Fruit fly (Drosophila melanogaster) whole organism, embryonic: Measurements from ENCODE around the gene Tnpo-SR.

Experiments
- Antp ChIP-seq: fragments of 200-800 bp; sonication (Bioruptor generic); optimal IDR thresholded peaks from 3 replicates; lab custom pipeline; 2016; ENCODE audit warnings: missing biosample characterization, missing genetic modification characterization
- Blimp-1 ChIP-seq: fragments of 200-800 bp; sonication (Bioruptor generic); optimal IDR thresholded peaks from 3 replicates; lab custom pipeline; 2018; ENCODE audit warnings: missing biosample characterization, missing genetic modification characterization, mild to moderate bottlenecking, moderate library complexity, missing genetic modification reagents
- CG11695 ChIP-seq: fragments of 200-800 bp; sonication (Bioruptor generic); IDR thresholded peaks from 3 replicates; pipeline ENCODE4 v1.3.6; 2022; ENCODE audit warnings: missing biosample characterization, missing genetic modification characterization
- CG12299 ChIP-seq: fragments of 200-800 bp; sonication (Bioruptor generic); optimal IDR thresholded peaks from 2 replicates; lab custom pipeline; 2018; ENCODE audit warnings: missing biosample characterization, mild to moderate bottlenecking, missing genetic modification characterization
- CG14965 ChIP-seq: fragments of 200-800 bp; sonication (Bioruptor generic); optimal IDR thresholded peaks from 2 replicates; lab custom pipeline; 2016; ENCODE audit warnings: missing biosample characterization, missing genetic modification characterization, borderline replicate concordance
- CG1602 ChIP-seq: fragments of 200-800 bp; sonication (Bioruptor generic); optimal IDR thresholded peaks from 3 replicates; lab custom pipeline; 2016; ENCODE audit warnings: missing biosample characterization, missing genetic modification characterization
- CG1603 ChIP-seq: fragments of 200-800 bp; sonication (Bioruptor generic); optimal IDR thresholded peaks from 2 replicates; lab custom pipeline; 2019; ENCODE audit warnings: missing biosample characterization, mild to moderate bottlenecking, missing genetic modification characterization, moderate library complexity
- CG16815 ChIP-seq: fragments of 200-800 bp; sonication (Bioruptor generic); optimal IDR thresholded peaks from 3 replicates; lab custom pipeline; 2017; ENCODE audit warnings: missing biosample characterization, mild to moderate bottlenecking, missing genetic modification characterization
- CG17361 ChIP-seq: fragments of 200-800 bp; sonication (Bioruptor generic); IDR thresholded peaks from 3 replicates; pipeline ENCODE4 v1.3.6; 2022; ENCODE audit warnings: missing biosample characterization, missing genetic modification characterization
- CG2889 ChIP-seq: fragments of 200-800 bp; sonication (Bioruptor generic); IDR thresholded peaks from 3 replicates; pipeline ENCODE4 v1.3.6; 2022; ENCODE audit warnings: missing biosample characterization, missing genetic modification characterization
- CG3163 ChIP-seq: fragments of 200-800 bp; sonication (Bioruptor generic); optimal IDR thresholded peaks from 3 replicates; lab custom pipeline; 2016; ENCODE audit warnings: missing biosample characterization, missing genetic modification characterization
- CG32767 ChIP-seq: fragments of 200-800 bp; sonication (Bioruptor generic); IDR thresholded peaks from 2 replicates; pipeline ENCODE4 v1.3.6; 2022; ENCODE audit warnings: missing biosample characterization, missing genetic modification characterization
- CG32772 ChIP-seq: fragments of 200-800 bp; sonication (Bioruptor generic); IDR thresholded peaks from 2 replicates; pipeline ENCODE4 v1.3.6; 2022; ENCODE audit warnings: missing biosample characterization, missing genetic modification characterization
- CG33557 ChIP-seq: fragments of 200-800 bp; sonication (Bioruptor generic); optimal IDR thresholded peaks from 2 replicates; lab custom pipeline; 2019; ENCODE audit warnings: missing biosample characterization, mild to moderate bottlenecking, missing genetic modification characterization, moderate library complexity
- CG3847 ChIP-seq: fragments of 200-800 bp; sonication (Bioruptor generic); IDR thresholded peaks from 2 replicates; pipeline ENCODE4 v1.3.6; 2022; ENCODE audit warnings: missing biosample characterization, missing genetic modification characterization
- CG4404 ChIP-seq: fragments of 200-800 bp; sonication (Bioruptor generic); IDR thresholded peaks from 2 replicates; pipeline ENCODE4 v1.3.6; 2022; ENCODE audit warnings: missing biosample characterization, missing genetic modification characterization
- CG5953 ChIP-seq: fragments of 200-800 bp; sonication (Bioruptor generic); IDR thresholded peaks from 2 replicates; pipeline ENCODE4 v1.3.6; 2022; ENCODE audit warnings: missing biosample characterization, missing genetic modification characterization
- CG7372 ChIP-seq: fragments of 200-800 bp; sonication (Bioruptor generic); IDR thresholded peaks from 2 replicates; pipeline ENCODE4 v1.3.6; 2022; ENCODE audit warnings: missing biosample characterization, missing genetic modification characterization
- CG7987 ChIP-seq: fragments of 200-800 bp; sonication (Bioruptor generic); optimal IDR thresholded peaks from 2 replicates; lab custom pipeline; 2018; ENCODE audit warnings: missing biosample characterization, mild to moderate bottlenecking, missing genetic modification characterization, moderate library complexity
- CG8281 ChIP-seq: fragments of 200-800 bp; sonication (Bioruptor generic); optimal IDR thresholded peaks from 2 replicates; lab custom pipeline; 2018; ENCODE audit warnings: missing biosample characterization, mild to moderate bottlenecking, missing genetic modification characterization, moderate library complexity
- Camta ChIP-seq: fragments of 200-800 bp; sonication (Bioruptor generic); optimal IDR thresholded peaks from 2 replicates; lab custom pipeline; 2016; ENCODE audit warnings: missing biosample characterization, missing genetic modification characterization
- CkIIα-i1 ChIP-seq: fragments of 200-800 bp; sonication (Bioruptor generic); IDR thresholded peaks from 2 replicates; pipeline ENCODE4 v1.3.6; 2022; ENCODE audit warnings: missing biosample characterization, missing genetic modification characterization
- Dfd ChIP-seq, 2 experiments: fragments of >200 bp; optimal IDR thresholded peaks; 2 replicates each; lab custom pipeline; 2017; ENCODE audit warnings: missing biosample characterization in 2 of 2, missing genetic modification characterization in 2 of 2
- Hr78 ChIP-seq, 2 experiments: fragments of 200-800 bp in 1 of 2; fragments of >200 bp in 1 of 2; sonication (Bioruptor generic) in 1 of 2; optimal IDR thresholded peaks; 2 replicates each; lab custom pipeline; 2017 to 2019; ENCODE audit warnings: missing biosample characterization in 2 of 2, missing genetic modification characterization in 2 of 2, mild to moderate bottlenecking in 1 of 2, moderate library complexity in 1 of 2
- MTF-1 ChIP-seq: fragments of 200-800 bp; sonication (Bioruptor generic); optimal IDR thresholded peaks from 2 replicates; lab custom pipeline; 2018; ENCODE audit warnings: missing biosample characterization, mild to moderate bottlenecking, missing genetic modification characterization, borderline replicate concordance
- NFAT ChIP-seq: fragments of 200-800 bp; sonication (Bioruptor generic); IDR thresholded peaks from 2 replicates; pipeline ENCODE4 v1.3.6; 2022; ENCODE audit warnings: missing biosample characterization, missing genetic modification characterization
- Nf-YB ChIP-seq: fragments of 200-800 bp; sonication (Bioruptor generic); optimal IDR thresholded peaks from 3 replicates; lab custom pipeline; 2019; ENCODE audit warnings: missing biosample characterization, mild to moderate bottlenecking, missing genetic modification characterization, moderate library complexity
- Nf-YC ChIP-seq: fragments of 200-800 bp; optimal IDR thresholded peaks from 3 replicates; lab custom pipeline; 2019; ENCODE audit warnings: missing biosample characterization, mild to moderate bottlenecking, missing genetic modification characterization, moderate library complexity
- Optix ChIP-seq: fragments of 200-800 bp; sonication (Bioruptor generic); IDR thresholded peaks from 3 replicates; pipeline ENCODE4 v1.3.6; 2022; ENCODE audit warnings: missing biosample characterization, missing genetic modification characterization
- Rx ChIP-seq: fragments of 200-800 bp; sonication (Bioruptor generic); IDR thresholded peaks from 2 replicates; pipeline ENCODE4 v1.3.6; 2022; ENCODE audit warnings: missing biosample characterization, missing genetic modification characterization
- Spps ChIP-seq: fragments of 200-800 bp; sonication (Bioruptor generic); optimal IDR thresholded peaks from 2 replicates; lab custom pipeline; 2018; ENCODE audit warnings: missing biosample characterization, mild to moderate bottlenecking, missing genetic modification characterization
- Taf1 ChIP-seq: fragments of 200-800 bp; sonication (Bioruptor generic); IDR thresholded peaks from 2 replicates; pipeline ENCODE4 v1.3.6; 2022; ENCODE audit warnings: missing biosample characterization, missing genetic modification characterization
- Usf ChIP-seq: fragments of 200-800 bp; sonication (Bioruptor generic); optimal IDR thresholded peaks from 2 replicates; lab custom pipeline; 2017; ENCODE audit warnings: missing genotype, missing biosample characterization, missing genetic modification characterization
- cad ChIP-seq: fragments of >200 bp; optimal IDR thresholded peaks from 2 replicates; lab custom pipeline; 2017; ENCODE audit warnings: missing biosample characterization, missing genetic modification characterization
- da ChIP-seq: fragments of 200-800 bp; sonication (Bioruptor generic); optimal IDR thresholded peaks from 2 replicates; lab custom pipeline; 2016; ENCODE audit warnings: missing biosample characterization, missing genetic modification characterization
- danr ChIP-seq: fragments of 200-800 bp; sonication (Bioruptor generic); IDR thresholded peaks from 2 replicates; pipeline ENCODE4 v1.3.6; 2022; ENCODE audit warnings: missing biosample characterization, missing genetic modification characterization
- exex ChIP-seq: fragments of 200-800 bp; sonication (Bioruptor generic); optimal IDR thresholded peaks from 4 replicates; lab custom pipeline; 2018; ENCODE audit warnings: missing biosample characterization, mild to moderate bottlenecking, missing genetic modification characterization, moderate library complexity
- fru ChIP-seq: fragments of >200 bp; optimal IDR thresholded peaks from 2 replicates; lab custom pipeline; 2017
- grn ChIP-seq: fragments of 200-800 bp; sonication (Bioruptor generic); optimal IDR thresholded peaks from 3 replicates; lab custom pipeline; 2017; ENCODE audit warnings: missing biosample characterization, missing genetic modification characterization
- gsb ChIP-seq: fragments of 200-800 bp; sonication (Bioruptor generic); IDR thresholded peaks from 2 replicates; pipeline ENCODE4 v1.3.6; 2022; ENCODE audit warnings: missing biosample characterization, missing genetic modification characterization
- ind ChIP-seq: fragments of 200-800 bp; sonication (Bioruptor generic); optimal IDR thresholded peaks from 3 replicates; lab custom pipeline; 2016; ENCODE audit warnings: missing biosample characterization, missing genetic modification characterization
- klu ChIP-seq: fragments of 200-800 bp; sonication (Bioruptor generic); IDR thresholded peaks from 2 replicates; pipeline ENCODE4 v1.3.6; 2022; ENCODE audit warnings: missing biosample characterization, missing genetic modification characterization
- mirr ChIP-seq: fragments of 200-800 bp; sonication (Bioruptor generic); optimal IDR thresholded peaks from 3 replicates; lab custom pipeline; 2018; ENCODE audit warnings: missing biosample characterization, mild to moderate bottlenecking, missing genetic modification characterization
- mld ChIP-seq: fragments of 200-800 bp; sonication (Bioruptor generic); IDR thresholded peaks from 3 replicates; pipeline ENCODE4 v1.3.6; 2022; ENCODE audit warnings: missing biosample characterization, missing genetic modification characterization; ENCODE audit not compliant: partially characterized antibody
- odd ChIP-seq: fragments of 200-800 bp; sonication (Bioruptor generic); optimal IDR thresholded peaks from 2 replicates; lab custom pipeline; 2017; ENCODE audit warnings: missing biosample characterization, mild to moderate bottlenecking, missing genetic modification characterization
- pho ChIP-seq: fragments of 200-800 bp; sonication (Bioruptor generic); optimal IDR thresholded peaks from 2 replicates; lab custom pipeline; 2016; ENCODE audit warnings: missing biosample characterization, missing genetic modification characterization
- scrt ChIP-seq: fragments of 200-800 bp; sonication (Bioruptor generic); optimal IDR thresholded peaks from 2 replicates; lab custom pipeline; 2018; ENCODE audit warnings: missing biosample characterization, mild to moderate bottlenecking, missing genetic modification characterization, moderate library complexity
- sna ChIP-seq: fragments of 200-800 bp; sonication (Bioruptor generic); IDR thresholded peaks from 2 replicates; pipeline ENCODE4 v1.3.6; 2022; ENCODE audit warnings: missing biosample characterization, missing genetic modification characterization; ENCODE audit not compliant: partially characterized antibody
- twi ChIP-seq: fragments of 200-800 bp; optimal IDR thresholded peaks from 2 replicates; lab custom pipeline; 2019; ENCODE audit warnings: missing biosample characterization, mild to moderate bottlenecking, missing genetic modification characterization, moderate library complexity
- wdn ChIP-seq: fragments of 200-800 bp; sonication (Bioruptor generic); IDR thresholded peaks from 2 replicates; pipeline ENCODE4 v1.3.6; 2022; ENCODE audit warnings: missing biosample characterization, missing genetic modification characterization
- zen2 ChIP-seq: fragments of 200-800 bp; sonication (Bioruptor generic); IDR thresholded peaks from 3 replicates; pipeline ENCODE4 v1.3.6; 2022; ENCODE audit warnings: missing biosample characterization, missing genetic modification characterization; ENCODE audit not compliant: partially characterized antibody

Gene Tnpo-SR

DNA sequence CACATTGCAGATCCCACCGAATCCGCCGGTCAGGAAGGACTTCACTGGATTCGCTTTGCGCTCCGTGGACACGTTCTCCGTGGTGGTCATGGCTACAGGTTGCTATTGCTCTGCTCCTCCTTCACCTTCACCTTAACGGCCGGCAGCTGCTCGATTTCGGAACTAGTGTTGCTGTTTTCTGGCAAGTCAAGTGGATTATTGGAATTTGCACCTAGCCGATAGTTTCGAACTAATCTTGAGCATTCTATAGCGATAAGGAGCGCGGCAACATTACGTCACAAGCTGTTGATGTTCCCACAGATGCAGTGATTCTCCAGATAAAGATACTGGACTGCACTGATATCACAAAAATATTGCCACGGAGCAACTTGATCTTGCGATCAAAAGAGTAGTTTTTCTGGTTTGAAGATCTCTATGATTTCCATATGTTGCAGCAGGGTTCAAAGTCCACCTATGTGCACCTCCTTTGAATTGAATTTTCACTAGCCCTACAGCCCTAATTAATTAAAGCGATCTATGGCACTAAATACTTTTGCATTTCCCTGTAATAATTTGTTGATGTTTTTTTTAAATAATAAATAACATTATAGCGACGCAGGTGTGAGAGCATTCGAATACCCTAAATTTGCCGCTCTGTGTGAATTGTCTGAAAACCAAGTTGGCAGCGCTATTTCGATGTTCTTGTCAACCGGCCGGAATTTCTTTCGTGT, 9.9 kb downstream of the Tnpo-SR start, which contains the start of the genes colt and HINT1 (continued):
- peak; percentile 64 for TF ChIP-seq grn (GFP tag; lab: Kevin White, UChicago)
- 0 out of 3 replicates have a peak, but pooled peaks have one; percentile 28 for TF ChIP-seq CG11695 (GFP tag; lab: Robert Waterston, UW)
- TF ChIP-seq twi = peak; percentile 46
- TF ChIP-seq Usf (GFP tag; lab: Kevin White, UChicago) = no peak
- no peak for TF ChIP-seq Taf1 (GFP tag; lab: Robert Waterston, UW)
- TF ChIP-seq CG4404 (GFP tag; lab: Robert Waterston, UW) = no peak
- TF ChIP-seq CG3847 (GFP tag; lab: Robert Waterston, UW) = peak; percentile 84
- no peak for TF ChIP-seq MTF-1 (GFP tag; lab: Kevin White, UChicago)
- TF ChIP-seq CG7372 = no peak
- TF ChIP-seq wdn (GFP tag; lab: Robert Waterston, UW) = no peak
- no peak for TF ChIP-seq Camta
- no peak for TF ChIP-seq Rx
- no peak for TF ChIP-seq zen2 (GFP tag; lab: Robert Waterston, UW)
- no peak for TF ChIP-seq CG16815
- TF ChIP-seq pho = peak; percentile 18
- peak; percentile 42 for TF ChIP-seq Nf-YC (tag; lab: Kevin White, UChicago)
- TF ChIP-seq CG33557 (GFP tag; lab: Kevin White, UChicago) = no peak
- no peak for TF ChIP-seq mld (GFP tag; lab: Robert Waterston, UW)
- no peak for TF ChIP-seq danr
- TF ChIP-seq CG2889 (GFP tag; lab: Robert Waterston, UW) = no peak
- no peak for TF ChIP-seq CG32772 (GFP tag; lab: Robert Waterston, UW)
- no peak for TF ChIP-seq CkIIα-i1 (GFP tag; lab: Robert Waterston, UW)
- TF ChIP-seq CG12299 (tag; lab: Kevin White, UChicago) = no peak
- TF ChIP-seq CG32767 (GFP tag; lab: Robert Waterston, UW) = no peak
- TF ChIP-seq exex (tag; lab: Kevin White, UChicago) = peak; percentile 13
- no peak for TF ChIP-seq CG7987 (GFP tag; lab: Kevin White, UChicago)
- peak; percentile 66 for TF ChIP-seq CG1603
- TF ChIP-seq CG3163 (GFP tag; lab: Kevin White, UChicago) = no peak
- no peak for TF ChIP-seq Spps (tag; lab: Kevin White, UChicago)
- TF ChIP-seq CG14965 = no peak
- peak; percentile 51; the same call in 1 of the 2 replicates for TF ChIP-seq NFAT (GFP tag; lab: Robert Waterston, UW)
- no peak for TF ChIP-seq CG8281 (tag; lab: Kevin White, UChicago)
- no peak for TF ChIP-seq fru (lab: Kevin White, UChicago)
- TF ChIP-seq Hr78 (GFP tag; optimal IDR thresholded peaks at IDR 0.05; lab: Kevin White, UChicago) = peak in 1 of 2 experiments; percentile 9
- no peak for TF ChIP-seq Dfd (GFP tag; optimal IDR thresholded peaks at IDR 0.05; lab: Kevin White, UChicago)
- TF ChIP-seq Antp (GFP tag; lab: Kevin White, UChicago) = no peak
- TF ChIP-seq ind = no peak
- peak; percentile 41 for TF ChIP-seq mirr (GFP tag; lab: Kevin White, UChicago)
- TF ChIP-seq Blimp-1 (GFP tag; lab: Kevin White, UChicago) = no peak
- TF ChIP-seq cad (GFP tag; lab: Kevin White, UChicago) = no peak
- TF ChIP-seq CG5953 (GFP tag; lab: Robert Waterston, UW) = no peak
- TF ChIP-seq gsb (GFP tag; lab: Robert Waterston, UW) = no peak
- TF ChIP-seq Nf-YB (GFP tag; lab: Kevin White, UChicago) = no peak
- no peak for TF ChIP-seq odd (GFP tag; lab: Kevin White, UChicago)
- peak; percentile 51; the same call in 2 of the 3 replicates for TF ChIP-seq CG17361 (GFP tag; lab: Robert Waterston, UW)
- no peak for TF ChIP-seq sna (GFP tag; lab: Robert Waterston, UW)
- no peak for TF ChIP-seq CG1602
- no peak for TF ChIP-seq klu
- TF ChIP-seq da (GFP tag; lab: Kevin White, UChicago) = no peak
- TF ChIP-seq Optix (GFP tag; lab: Robert Waterston, UW) = no peak
- TF ChIP-seq scrt (GFP tag; lab: Kevin White, UChicago) = peak; percentile 19
